Fruit fly (Drosophila melanogaster): Measurements from ENCODE around the gene eIF4EHP.
A peak's percentile ranks its signal among the peaks of the same experiment; 100 is the strongest.

- TF ChIP-seq Pif1A (GFP tag; optimal IDR thresholded peaks at IDR 0.05) (peak; percentile 66), CG9948 (tag; optimal IDR thresholded peaks at IDR 0.05) (peak; percentile 69), CG8301 (tag; optimal IDR thresholded peaks at IDR 0.05) (peak; percentile 79), CG4496 (GFP tag; IDR thresholded peaks at IDR 0.05) (no peak), EcR (GFP tag; optimal IDR thresholded peaks at IDR 0.05) (no peak)
Measured at dm6 chr3R:24024123-24024522, 84.6 kb downstream of the eIF4EHP start.

Measured in whole organism, pupa.